Fruit fly (Drosophila melanogaster): ENCODE results near the gene CG15258.

Gene CG15258

DNA sequence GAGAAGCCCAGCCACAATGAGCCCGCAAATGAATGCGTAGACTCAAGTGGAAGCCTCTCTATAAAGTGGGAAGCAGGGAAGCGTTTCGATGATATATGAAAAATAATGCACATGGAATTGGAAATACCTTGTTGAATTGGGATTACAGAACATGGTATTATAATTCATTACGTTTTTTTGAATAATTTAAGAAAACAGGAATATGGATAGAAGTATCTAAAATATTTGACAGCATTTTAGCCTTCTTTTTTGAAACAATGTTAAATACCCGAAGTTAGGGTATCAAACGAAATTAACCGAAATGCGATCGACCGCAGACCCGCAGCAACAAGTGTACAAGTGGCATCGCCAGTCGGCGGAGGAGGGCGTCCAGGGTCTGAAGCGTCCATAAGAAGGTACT lies 24.6 kb upstream of the CG15258 start (continued):
- TF ChIP-seq CG1233 (GFP tag; optimal IDR thresholded peaks at IDR 0.05) (no peak), CG3847 (GFP tag; IDR thresholded peaks at IDR 0.05) (no peak), CG2678 (tag; optimal IDR thresholded peaks at IDR 0.05) (peak; percentile 15), eyg (GFP tag; optimal IDR thresholded peaks at IDR 0.05) (no peak), CG8944 (GFP tag; optimal IDR thresholded peaks at IDR 0.05) (no peak), CG7839 (tag; optimal IDR thresholded peaks at IDR 0.05) (peak; percentile 12), kay (GFP tag; optimal IDR thresholded peaks at IDR 0.05) (no peak), CG11504 (tag; optimal IDR thresholded peaks at IDR 0.05) (peak; percentile 9), CG7928 (GFP tag; optimal IDR thresholded peaks at IDR 0.05) (no peak), Lhr (GFP tag; optimal IDR thresholded peaks at IDR 0.05) (no peak), ab (GFP tag; optimal IDR thresholded peaks at IDR 0.05) (no peak), dysf (GFP tag; IDR thresholded peaks at IDR 0.05) (no peak), Hr39 (optimal IDR thresholded peaks at IDR 0.05) (no peak), CG12236 (GFP tag; optimal IDR thresholded peaks at IDR 0.05) (no peak), lola (GFP tag; optimal IDR thresholded peaks at IDR 0.05) (peak in 1 of 3 experiments; percentile 25), zen2 (GFP tag; IDR thresholded peaks at IDR 0.05; ENCODE audit: partially characterized antibody) (no peak), CG17359 (tag; optimal IDR thresholded peaks at IDR 0.05) (no peak), CG14710 (tag; optimal IDR thresholded peaks at IDR 0.05) (peak; percentile 40), CG18262 (tag; optimal IDR thresholded peaks at IDR 0.05) (peak; percentile 48), Tbp (GFP tag; optimal IDR thresholded peaks at IDR 0.05) (no peak), en (GFP tag; optimal IDR thresholded peaks at IDR 0.05) (no peak), ttk (GFP tag; IDR thresholded peaks at IDR 0.05) (no peak), CG34376 (GFP tag; optimal IDR thresholded peaks at IDR 0.05) (no peak), dpn (GFP tag; optimal IDR thresholded peaks at IDR 0.05) (no peak), CG4730 (GFP tag; IDR thresholded peaks at IDR 0.05) (no peak), CG8359 (GFP tag; optimal IDR thresholded peaks at IDR 0.05; ENCODE audit: borderline replicate concordance) (no peak), CG17802 (tag; optimal IDR thresholded peaks at IDR 0.05) (no peak), sisA (GFP tag; IDR thresholded peaks at IDR 0.05) (no peak), Dp (GFP tag; optimal IDR thresholded peaks at IDR 0.05) (no peak), CG4820 (GFP tag; optimal IDR thresholded peaks at IDR 0.05) (peak; percentile 15), chinmo (GFP tag; IDR thresholded peaks at IDR 0.05; ENCODE audit: partially characterized antibody) (no peak), Drgx (GFP tag; IDR thresholded peaks at IDR 0.05) (no peak), CG4282 (GFP tag; optimal IDR thresholded peaks at IDR 0.05) (no peak), CG17829 (tag; optimal IDR thresholded peaks at IDR 0.05) (peak; percentile 18), salm (tag; optimal IDR thresholded peaks at IDR 0.05) (no peak), sr (GFP tag; IDR thresholded peaks at IDR 0.05) (no peak), Oli (tag; optimal IDR thresholded peaks at IDR 0.05) (no peak), bsh (GFP tag; optimal IDR thresholded peaks at IDR 0.05) (peak; percentile 24 to 32), Sox100B (GFP tag; optimal IDR thresholded peaks at IDR 0.05) (no peak), croc (GFP tag; conservative IDR thresholded peaks at IDR 0.05) (no peak), Max (GFP tag; optimal IDR thresholded peaks at IDR 0.05) (no peak), CG3838 (GFP tag; optimal IDR thresholded peaks at IDR 0.05) (no peak), Hr78 (GFP tag; optimal IDR thresholded peaks at IDR 0.05) (no peak), nerfin-1 (tag; optimal IDR thresholded peaks at IDR 0.05) (no peak), CG8924 (tag; optimal IDR thresholded peaks at IDR 0.05) (no peak), zen (tag; optimal IDR thresholded peaks at IDR 0.05) (no peak), Nf-YA (GFP tag; IDR thresholded peaks at IDR 0.05) (no peak), hb (GFP tag; IDR thresholded peaks at IDR 0.05; ENCODE audit: partially characterized antibody) (no peak), twi (tag; optimal IDR thresholded peaks at IDR 0.05) (no peak), grau (tag; optimal IDR thresholded peaks at IDR 0.05) (no peak), NfI (GFP tag; optimal IDR thresholded peaks at IDR 0.05) (no peak)
